Worm (Caenorhabditis elegans): ENCODE measurements around the gene efr-3.

ce11 chrII:6365237-6365815 lies 44.4 kb upstream of the efr-3 start, which contains the start of the genes ani-2 and clec-88:
- TF ChIP-seq snpc-1.3 (tag; optimal IDR thresholded peaks at IDR 0.05; ENCODE audit: insufficient read depth) (no peak), madf-6 (GFP tag; IDR thresholded peaks at IDR 0.05) (peak; percentile 95), Y56A3A.18 (GFP tag; IDR thresholded peaks at IDR 0.05) (no peak), cebp-1 (GFP tag; IDR thresholded peaks at IDR 0.05) (no peak), cebp-1 (tag; optimal IDR thresholded peaks at IDR 0.05) (no peak), unc-62 (GFP tag; optimal IDR thresholded peaks at IDR 0.05) (no peak), unc-130 (GFP tag; optimal IDR thresholded peaks at IDR 0.05) (peak; percentile 73)
